Fruit fly (Drosophila melanogaster) whole organism, wandering third instar larva: ENCODE results near the gene CG4151.

Experiments
- Dfd ChIP-seq: fragments of >200 bp; optimal IDR thresholded peaks from 2 replicates; lab custom pipeline; 2017; ENCODE audit warnings: missing biosample characterization, missing genetic modification characterization
- GATAd ChIP-seq: sonication (Bioruptor generic); optimal IDR thresholded peaks from 2 replicates; lab custom pipeline; 2016; ENCODE audit warnings: missing biosample characterization, missing genetic modification characterization
- Hnf4 ChIP-seq: fragments of 200-800 bp; sonication (Bioruptor generic); optimal IDR thresholded peaks from 2 replicates; lab custom pipeline; 2016; ENCODE audit warnings: missing biosample characterization, mild to moderate bottlenecking, missing genetic modification characterization
- Hr78 ChIP-seq: fragments of >200 bp; optimal IDR thresholded peaks from 2 replicates; lab custom pipeline; 2017; ENCODE audit warnings: missing biosample characterization, missing genetic modification characterization
- Hr83 ChIP-seq: fragments of 200-300 bp; sonication (Bioruptor generic); optimal IDR thresholded peaks from 2 replicates; lab custom pipeline; 2016; ENCODE audit warnings: missing biosample characterization, mild to moderate bottlenecking, missing genetic modification characterization, moderate library complexity; ENCODE audit not compliant: poor library complexity, severe bottlenecking
- Mio ChIP-seq: sonication (Bioruptor generic); optimal IDR thresholded peaks from 2 replicates; lab custom pipeline; 2016; ENCODE audit warnings: missing biosample characterization, missing genetic modification characterization
- OdsH ChIP-seq: fragments of 200-800 bp; sonication (Bioruptor generic); optimal IDR thresholded peaks from 2 replicates; lab custom pipeline; 2016; ENCODE audit warnings: missing biosample characterization, mild to moderate bottlenecking, missing genetic modification characterization
- Sp1 ChIP-seq: fragments of 200-800 bp; sonication (Bioruptor generic); optimal IDR thresholded peaks from 3 replicates; lab custom pipeline; 2019; ENCODE audit warnings: missing biosample characterization, mild to moderate bottlenecking, missing genetic modification characterization, moderate library complexity
- pan ChIP-seq: fragments of >200 bp; optimal IDR thresholded peaks from 2 replicates; lab custom pipeline; 2017
- usp ChIP-seq: fragments of >200 bp; optimal IDR thresholded peaks from 2 replicates; lab custom pipeline; 2017; ENCODE audit warnings: missing biosample characterization, missing genetic modification characterization
- woc ChIP-seq: sonication (Bioruptor generic); optimal IDR thresholded peaks from 2 replicates; lab custom pipeline; 2016; ENCODE audit warnings: missing biosample characterization, mild to moderate bottlenecking, missing genetic modification characterization

- TF ChIP-seq Sp1 (GFP tag; lab: Kevin White, UChicago) = no peak
- TF ChIP-seq GATAd (GFP tag; lab: Kevin White, UChicago) = no peak
- TF ChIP-seq Mio (GFP tag; lab: Kevin White, UChicago) = no peak
- no peak for TF ChIP-seq woc (GFP tag; lab: Kevin White, UChicago)
- no peak for TF ChIP-seq Dfd (GFP tag; lab: Kevin White, UChicago)
- TF ChIP-seq pan = no peak
- TF ChIP-seq Hr78 = no peak
- TF ChIP-seq Hnf4 (GFP tag; lab: Kevin White, UChicago) = no peak
- TF ChIP-seq usp (GFP tag; lab: Kevin White, UChicago) = no peak
- TF ChIP-seq Hr83 = no peak
- TF ChIP-seq OdsH (GFP tag; lab: Kevin White, UChicago) = no peak
These were observed at the start of gene CG4151, which contains the start of gene CG32762 for dm6 chrX:5501129-5501528.
